Fruit fly (Drosophila melanogaster) whole organism, prepupa: ENCODE data around the gene Pli.

Experiments
- Blimp-1 ChIP-seq: fragments of 200-800 bp; sonication (Bioruptor generic); optimal IDR thresholded peaks from 3 replicates; lab custom pipeline; 2017; ENCODE audit warnings: missing biosample characterization, missing genetic modification characterization, mild to moderate bottlenecking, moderate library complexity, missing genetic modification reagents
- CG11294 ChIP-seq: fragments of 200-800 bp; sonication (Bioruptor generic); IDR thresholded peaks from 2 replicates; pipeline ENCODE4 v1.3.6; 2022; ENCODE audit warnings: missing biosample characterization, missing genetic modification characterization
- CG11762 ChIP-seq: fragments of 200-800 bp; sonication (Bioruptor generic); optimal IDR thresholded peaks from 3 replicates; lab custom pipeline; 2016; ENCODE audit warnings: missing biosample characterization, missing genetic modification characterization; ENCODE audit not compliant: insufficient read depth
- CG15336 ChIP-seq: fragments of 200-800 bp; sonication (Bioruptor generic); IDR thresholded peaks from 2 replicates; pipeline ENCODE4 v1.3.6; 2022; ENCODE audit warnings: missing biosample characterization, missing genetic modification characterization
- CG1621 ChIP-seq: fragments of 200-800 bp; sonication (Bioruptor generic); optimal IDR thresholded peaks from 3 replicates; lab custom pipeline; 2018; ENCODE audit warnings: missing biosample characterization, mild to moderate bottlenecking, missing genetic modification characterization
- CG16779 ChIP-seq: fragments of 200-800 bp; sonication (Bioruptor generic); optimal IDR thresholded peaks from 3 replicates; lab custom pipeline; 2017; ENCODE audit warnings: missing biosample characterization, mild to moderate bottlenecking, missing genetic modification characterization
- CG3032 ChIP-seq: fragments of 200-800 bp; optimal IDR thresholded peaks from 2 replicates; lab custom pipeline; 2019; ENCODE audit warnings: missing biosample characterization, mild to moderate bottlenecking, missing genetic modification characterization, moderate library complexity
- CG31627 ChIP-seq: fragments of 200-800 bp; sonication (Bioruptor generic); optimal IDR thresholded peaks from 3 replicates; lab custom pipeline; 2016; ENCODE audit warnings: missing biosample characterization, missing genetic modification characterization
- CG32006 ChIP-seq: fragments of 200-800 bp; sonication (Bioruptor generic); optimal IDR thresholded peaks from 3 replicates; lab custom pipeline; 2017; ENCODE audit warnings: missing biosample characterization, mild to moderate bottlenecking, missing genetic modification characterization
- CG34406 ChIP-seq: fragments of 200-800 bp; sonication (Bioruptor generic); optimal IDR thresholded peaks from 3 replicates; lab custom pipeline; 2016; ENCODE audit warnings: missing biosample characterization, missing genetic modification characterization
- CG3919 ChIP-seq: fragments of 200-800 bp; sonication (Bioruptor generic); optimal IDR thresholded peaks from 3 replicates; lab custom pipeline; 2016; ENCODE audit warnings: missing biosample characterization, missing genetic modification characterization
- CG4318 ChIP-seq: fragments of 200-800 bp; sonication (Bioruptor generic); optimal IDR thresholded peaks from 3 replicates; lab custom pipeline; 2017; ENCODE audit warnings: missing biosample characterization, mild to moderate bottlenecking, missing genetic modification characterization
- CG6163 ChIP-seq: fragments of 200-800 bp; sonication (Bioruptor generic); IDR thresholded peaks from 3 replicates; pipeline ENCODE4 v1.3.6; 2022; ENCODE audit warnings: missing biosample characterization, missing genetic modification characterization
- CG6276 ChIP-seq: fragments of 200-800 bp; sonication (Bioruptor generic); optimal IDR thresholded peaks from 2 replicates; lab custom pipeline; 2017; ENCODE audit warnings: missing biosample characterization, mild to moderate bottlenecking, missing genetic modification characterization
- CG6792 ChIP-seq: fragments of 200-800 bp; sonication (Bioruptor generic); optimal IDR thresholded peaks from 3 replicates; lab custom pipeline; 2016; ENCODE audit warnings: missing biosample characterization, missing genetic modification characterization
- CG7368 ChIP-seq: fragments of 200-800 bp; sonication (Bioruptor generic); optimal IDR thresholded peaks from 3 replicates; lab custom pipeline; 2016; ENCODE audit warnings: missing biosample characterization, missing genetic modification characterization
- CG8319 ChIP-seq: fragments of 200-800 bp; sonication (Bioruptor generic); optimal IDR thresholded peaks from 3 replicates; lab custom pipeline; 2016; ENCODE audit warnings: missing biosample characterization, missing genetic modification characterization
- CG8632 ChIP-seq: fragments of 200-800 bp; sonication (Bioruptor generic); optimal IDR thresholded peaks from 3 replicates; lab custom pipeline; 2016; ENCODE audit warnings: missing biosample characterization, missing genetic modification characterization
- CG9139 ChIP-seq: fragments of 200-800 bp; sonication (Bioruptor generic); optimal IDR thresholded peaks from 3 replicates; lab custom pipeline; 2017; ENCODE audit warnings: missing biosample characterization, mild to moderate bottlenecking, missing genetic modification characterization
- Eip78C ChIP-seq: fragments of 200-800 bp; sonication (Bioruptor generic); peaks from one replicate; lab custom pipeline; 2016; ENCODE audit warnings: missing biosample characterization, missing genetic modification characterization
- Eip93F ChIP-seq: fragments of 200-800 bp; sonication (Bioruptor generic); optimal IDR thresholded peaks from 2 replicates; lab custom pipeline; 2016; ENCODE audit warnings: missing biosample characterization, mild to moderate bottlenecking, missing genetic modification characterization
- Ets21C ChIP-seq: fragments of 200-800 bp; sonication (Bioruptor generic); optimal IDR thresholded peaks from 3 replicates; lab custom pipeline; 2016; ENCODE audit warnings: missing biosample characterization, missing genetic modification characterization
- Ets96B ChIP-seq: fragments of 200-800 bp; optimal IDR thresholded peaks from 2 replicates; lab custom pipeline; 2019; ENCODE audit warnings: missing biosample characterization, mild to moderate bottlenecking, missing genetic modification characterization, moderate library complexity
- Hr38 ChIP-seq: sonication (Bioruptor generic); optimal IDR thresholded peaks from 2 replicates; lab custom pipeline; 2016; ENCODE audit warnings: missing biosample characterization, missing genetic modification characterization
- Hr4 ChIP-seq: fragments of 200-800 bp; sonication (Bioruptor generic); optimal IDR thresholded peaks from 3 replicates; lab custom pipeline; 2016; ENCODE audit warnings: missing biosample characterization, missing genetic modification characterization
- Met ChIP-seq: fragments of 200-800 bp; sonication (Bioruptor generic); optimal IDR thresholded peaks from 3 replicates; lab custom pipeline; 2016; ENCODE audit warnings: missing biosample characterization, missing genetic modification characterization
- OdsH ChIP-seq: fragments of 200-800 bp; sonication (Bioruptor generic); optimal IDR thresholded peaks from 3 replicates; lab custom pipeline; 2016; ENCODE audit warnings: missing biosample characterization, missing genetic modification characterization
- Smox ChIP-seq: fragments of 200-800 bp; sonication (Bioruptor generic); optimal IDR thresholded peaks from 3 replicates; lab custom pipeline; 2016; ENCODE audit warnings: missing biosample characterization, missing genetic modification characterization
- Sox15 ChIP-seq: fragments of 200-800 bp; sonication (Bioruptor generic); optimal IDR thresholded peaks from 3 replicates; lab custom pipeline; 2016; ENCODE audit warnings: missing biosample characterization, missing genetic modification characterization
- acj6 ChIP-seq: fragments of 200-800 bp; sonication (Bioruptor generic); optimal IDR thresholded peaks from 3 replicates; lab custom pipeline; 2016; ENCODE audit warnings: missing biosample characterization, missing genetic modification characterization
- cyc ChIP-seq: fragments of 200-800 bp; sonication (Bioruptor generic); optimal IDR thresholded peaks from 3 replicates; lab custom pipeline; 2016; ENCODE audit warnings: missing biosample characterization, missing genetic modification characterization
- dac ChIP-seq: fragments of 200-800 bp; sonication (Bioruptor generic); optimal IDR thresholded peaks from 2 replicates; lab custom pipeline; 2017; ENCODE audit warnings: missing biosample characterization, mild to moderate bottlenecking, missing genetic modification characterization
- dsx ChIP-seq: fragments of 200-800 bp; optimal IDR thresholded peaks from 3 replicates; lab custom pipeline; 2019; ENCODE audit warnings: missing biosample characterization, mild to moderate bottlenecking, missing genetic modification characterization, moderate library complexity; ENCODE audit not compliant: poor library complexity, severe bottlenecking
- eg ChIP-seq: fragments of 200-800 bp; sonication (Bioruptor generic); IDR thresholded peaks from 3 replicates; pipeline ENCODE4 v1.3.6; 2022; ENCODE audit warnings: missing biosample characterization, missing genetic modification characterization
- fd59A ChIP-seq: fragments of 200-800 bp; sonication (Bioruptor generic); optimal IDR thresholded peaks from 2 replicates; lab custom pipeline; 2017; ENCODE audit warnings: missing biosample characterization, mild to moderate bottlenecking, missing genetic modification characterization, missing genetic modification reagents
- fd85E ChIP-seq: fragments of 200-800 bp; sonication (Bioruptor generic); optimal IDR thresholded peaks from 3 replicates; lab custom pipeline; 2016; ENCODE audit warnings: missing biosample characterization, missing genetic modification characterization
- fkh ChIP-seq: fragments of 200-800 bp; sonication (Bioruptor generic); optimal IDR thresholded peaks from 3 replicates; lab custom pipeline; 2017; ENCODE audit warnings: missing biosample characterization, mild to moderate bottlenecking, missing genetic modification characterization, moderate library complexity
- net ChIP-seq: fragments of 200-800 bp; sonication (Bioruptor generic); optimal IDR thresholded peaks from 3 replicates; lab custom pipeline; 2016; ENCODE audit warnings: missing biosample characterization, missing genetic modification characterization
- pdm3 ChIP-seq: fragments of 200-800 bp; sonication (Bioruptor generic); optimal IDR thresholded peaks from 3 replicates; lab custom pipeline; 2016; ENCODE audit warnings: missing biosample characterization, missing genetic modification characterization
- salr ChIP-seq, 2 experiments: fragments of 200-800 bp; sonication (Bioruptor generic); optimal IDR thresholded peaks; 3 replicates each; lab custom pipeline; 2016 to 2018; ENCODE audit warnings: missing biosample characterization in 2 of 2, missing genetic modification characterization in 2 of 2, mild to moderate bottlenecking in 1 of 2
- ss ChIP-seq, 2 experiments: fragments of 200-800 bp; sonication (Bioruptor generic); optimal IDR thresholded peaks; 2 replicates in 1 of 2; 3 replicates in 1 of 2; lab custom pipeline; 2017 to 2018; ENCODE audit warnings: mild to moderate bottlenecking in 2 of 2, missing biosample characterization in 2 of 2, missing genetic modification characterization in 2 of 2, moderate library complexity in 1 of 2
- svp ChIP-seq: fragments of 200-800 bp; sonication (Bioruptor generic); peaks from one replicate; lab custom pipeline; 2016; ENCODE audit warnings: missing biosample characterization, missing genetic modification characterization
- topi ChIP-seq: fragments of 200-800 bp; sonication (Bioruptor generic); optimal IDR thresholded peaks from 3 replicates; lab custom pipeline; 2016; ENCODE audit warnings: missing biosample characterization, missing genetic modification characterization

The Pli gene

dm6 chr3R:23920874-23921539 is 31.2 kb upstream of the Pli start (continued):
- TF ChIP-seq CG4318 (GFP tag; lab: Kevin White, UChicago) (no peak), dsx (GFP tag; lab: Kevin White, UChicago) (peak; percentile 99), CG34406 (GFP tag; lab: Kevin White, UChicago) (peak; percentile 45), Eip93F (GFP tag; lab: Kevin White, UChicago) (peak; percentile 39), CG32006 (GFP tag; lab: Kevin White, UChicago) (no peak), fd59A (peak; percentile 23), pdm3 (peak; percentile 48), svp (peak; percentile 79), CG8632 (GFP tag; lab: Kevin White, UChicago) (peak; percentile 10), Ets96B (tag; lab: Kevin White, UChicago) (peak; percentile 37), Ets21C (peak; percentile 2), topi (GFP tag; lab: Kevin White, UChicago) (peak; percentile 74), Hr4 (GFP tag; lab: Kevin White, UChicago) (no peak), Blimp-1 (GFP tag; lab: Kevin White, UChicago) (no peak), Hr38 (no peak), Sox15 (GFP tag; lab: Kevin White, UChicago) (peak; percentile 41), OdsH (GFP tag; lab: Kevin White, UChicago) (no peak), Eip78C (GFP tag; lab: Kevin White, UChicago) (peak; percentile 78), fkh (no peak), CG3032 (tag; lab: Kevin White, UChicago) (peak; percentile 26), dac (GFP tag; lab: Kevin White, UChicago) (no peak), CG16779 (tag; lab: Kevin White, UChicago) (no peak), CG6276 (GFP tag; lab: Kevin White, UChicago) (no peak), CG6792 (peak; percentile 22)

- TF ChIP-seq CG3919 (peak; percentile 48), eg (GFP tag; lab: Robert Waterston, UW) (no peak), svp (no peak)
Observed at dm6 chr3R:23920387-23920786, 30.5 kb upstream of the Pli start.

- TF ChIP-seq CG8319 (no peak), CG8632 (GFP tag; lab: Kevin White, UChicago) (peak; percentile 25), Met (GFP tag; lab: Kevin White, UChicago) (no peak), CG6276 (GFP tag; lab: Kevin White, UChicago) (no peak), Eip78C (GFP tag; lab: Kevin White, UChicago) (peak; percentile 49), fkh (peak; percentile 93), CG7368 (GFP tag; lab: Kevin White, UChicago) (peak; percentile 12), CG6163 (GFP tag; lab: Robert Waterston, UW) (no peak), Ets96B (tag; lab: Kevin White, UChicago) (no peak), acj6 (GFP tag; lab: Kevin White, UChicago) (no peak), net (GFP tag; lab: Kevin White, UChicago) (peak; percentile 38), eg (GFP tag; lab: Robert Waterston, UW) (peak; percentile 28; the same call in 1 of the 3 replicates), CG31627 (GFP tag; lab: Kevin White, UChicago) (no peak), CG1621 (tag; lab: Kevin White, UChicago) (peak; percentile 14)
Observed at dm6 chr3R:23919366-23919765, 29.5 kb upstream of the Pli start.

dm6 chr3R:23915967-23916366 is 26.1 kb upstream of the Pli start:
- peak; percentile 67 for TF ChIP-seq CG15336 (GFP tag; lab: Robert Waterston, UW)
- peak; percentile 88 for TF ChIP-seq cyc (GFP tag; lab: Kevin White, UChicago)
- peak; percentile 50; the same call in 2 of the 3 replicates for TF ChIP-seq eg (GFP tag; lab: Robert Waterston, UW)
- peak; percentile 80 for TF ChIP-seq Sox15 (GFP tag; lab: Kevin White, UChicago)
- TF ChIP-seq dsx (GFP tag; lab: Kevin White, UChicago): peak; percentile 85
- TF ChIP-seq CG9139 (GFP tag; lab: Kevin White, UChicago): peak; percentile 70
- TF ChIP-seq CG7368 (GFP tag; lab: Kevin White, UChicago): peak; percentile 81
- TF ChIP-seq ss (GFP tag; optimal IDR thresholded peaks at IDR 0.05; lab: Kevin White, UChicago): peak; percentile 86 to 92
- peak; percentile 47 for TF ChIP-seq fd85E (GFP tag; lab: Kevin White, UChicago)
- TF ChIP-seq Smox (GFP tag; lab: Kevin White, UChicago): peak; percentile 86
- peak; percentile 55 for TF ChIP-seq Blimp-1 (GFP tag; lab: Kevin White, UChicago)
- peak; percentile 94 for TF ChIP-seq svp
- peak; percentile 48 for TF ChIP-seq CG4318 (GFP tag; lab: Kevin White, UChicago)
- peak; percentile 90 for TF ChIP-seq CG6792
- TF ChIP-seq CG11762 (GFP tag; lab: Kevin White, UChicago): peak; percentile 74
- no peak for TF ChIP-seq CG11294 (GFP tag; lab: Robert Waterston, UW)
- TF ChIP-seq OdsH (GFP tag; lab: Kevin White, UChicago): peak; percentile 87
- peak; percentile 82 for TF ChIP-seq CG8632 (GFP tag; lab: Kevin White, UChicago)
- TF ChIP-seq CG8319: peak; percentile 80
- peak; percentile 85 for TF ChIP-seq net (GFP tag; lab: Kevin White, UChicago)
- TF ChIP-seq salr (GFP tag; optimal IDR thresholded peaks at IDR 0.05; lab: Kevin White, UChicago): peak; percentile 78 to 83
- TF ChIP-seq Hr38: no peak
